Fruit fly (Drosophila melanogaster): ENCODE results near the gene Amacr.

Amacr gene

DNA sequence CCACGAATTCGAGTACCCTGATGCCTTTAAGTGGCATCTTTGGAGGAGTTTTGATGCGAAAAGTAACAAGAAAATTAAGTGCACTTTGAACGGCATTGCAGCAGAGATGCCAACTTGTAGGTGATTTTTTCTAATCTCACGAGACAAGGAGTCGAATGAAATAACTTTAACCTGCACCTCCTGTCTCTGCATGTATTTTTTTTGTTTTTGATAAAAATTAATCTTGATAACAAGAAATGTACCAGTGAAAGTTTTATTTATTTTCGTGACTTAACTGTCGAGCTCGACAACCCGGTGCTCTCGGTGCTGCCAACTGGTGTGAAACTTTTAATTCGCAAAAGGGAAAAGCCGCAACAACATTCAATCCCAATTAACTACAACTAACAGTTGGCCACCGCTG lies at the start of gene Amacr, which contains the start of gene Ns4:
Amacr (minus strand) TSS at position 182 of the 400 bp plus-strand sequence.
Ns4 (plus strand) TSS at position 317 of the 400 bp plus-strand sequence.
- TF ChIP-seq pad (GFP tag; optimal IDR thresholded peaks at IDR 0.05) = peak; percentile 26
- peak; percentile 23 for TF ChIP-seq cic (GFP tag; optimal IDR thresholded peaks at IDR 0.05)
- peak; percentile 95 for TF ChIP-seq CG14711 (tag; optimal IDR thresholded peaks at IDR 0.05)
- TF ChIP-seq bab1 (GFP tag; optimal IDR thresholded peaks at IDR 0.05) = peak; percentile 78
- peak; percentile 47 for TF ChIP-seq tj (GFP tag; optimal IDR thresholded peaks at IDR 0.05)
- TF ChIP-seq toe (GFP tag; optimal IDR thresholded peaks at IDR 0.05) = peak; percentile 90
- peak; percentile 84 for TF ChIP-seq Hr96 (GFP tag; optimal IDR thresholded peaks at IDR 0.05)
- peak; percentile 64 for TF ChIP-seq CG5204 (GFP tag; optimal IDR thresholded peaks at IDR 0.05)
- no peak for TF ChIP-seq kay (GFP tag; ENCODE audit: borderline replicate concordance)
- TF ChIP-seq Clk (GFP tag; optimal IDR thresholded peaks at IDR 0.05) = no peak
- TF ChIP-seq CG33017 (tag; optimal IDR thresholded peaks at IDR 0.05) = peak; percentile 49
- TF ChIP-seq CG1620 (GFP tag; optimal IDR thresholded peaks at IDR 0.05) = peak; percentile 61
- peak; percentile 74 for TF ChIP-seq CG11617 (GFP tag; optimal IDR thresholded peaks at IDR 0.05)
- peak; percentile 48 for TF ChIP-seq CG7045 (GFP tag; optimal IDR thresholded peaks at IDR 0.05)
- TF ChIP-seq CG12768 (GFP tag; optimal IDR thresholded peaks at IDR 0.05) = peak; percentile 82
- TF ChIP-seq Crg-1 (GFP tag; optimal IDR thresholded peaks at IDR 0.05) = peak; percentile 48
- peak; percentile 48 for TF ChIP-seq Mnt (GFP tag; optimal IDR thresholded peaks at IDR 0.05)
- TF ChIP-seq cnc (optimal IDR thresholded peaks at IDR 0.05) = no peak
- TF ChIP-seq ovo (GFP tag; optimal IDR thresholded peaks at IDR 0.05) = no peak
- TF ChIP-seq CG7101 (tag; optimal IDR thresholded peaks at IDR 0.05) = peak; percentile 66

DNA sequence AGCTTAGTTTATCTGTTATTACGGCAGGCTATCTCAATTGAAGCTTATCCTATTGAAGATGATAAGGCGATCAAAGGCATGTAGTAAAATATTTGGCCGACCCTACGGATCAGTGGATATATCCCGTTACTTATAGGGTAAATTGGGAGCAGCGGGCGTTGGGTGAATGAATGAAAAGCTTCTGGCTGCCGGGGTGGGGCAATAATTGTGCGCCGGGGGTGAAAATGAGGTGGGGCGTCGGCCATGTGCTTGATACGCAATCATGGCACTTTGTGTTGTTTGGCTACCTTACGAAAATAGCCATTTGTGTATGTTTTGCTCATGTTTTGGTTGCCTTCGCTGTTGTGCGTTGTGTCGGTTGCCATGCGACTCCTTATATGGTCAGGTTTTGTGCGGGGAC lies 49.7 kb upstream of the Amacr start:
- TF ChIP-seq kay (GFP tag; ENCODE audit: borderline replicate concordance) = no peak
- no peak for TF ChIP-seq pad (GFP tag; optimal IDR thresholded peaks at IDR 0.05)
- TF ChIP-seq ovo (GFP tag; optimal IDR thresholded peaks at IDR 0.05) = no peak
- TF ChIP-seq Clk (GFP tag; optimal IDR thresholded peaks at IDR 0.05) = no peak
- no peak for TF ChIP-seq CG7101 (tag; optimal IDR thresholded peaks at IDR 0.05)
- TF ChIP-seq tj (GFP tag; optimal IDR thresholded peaks at IDR 0.05) = no peak

DNA sequence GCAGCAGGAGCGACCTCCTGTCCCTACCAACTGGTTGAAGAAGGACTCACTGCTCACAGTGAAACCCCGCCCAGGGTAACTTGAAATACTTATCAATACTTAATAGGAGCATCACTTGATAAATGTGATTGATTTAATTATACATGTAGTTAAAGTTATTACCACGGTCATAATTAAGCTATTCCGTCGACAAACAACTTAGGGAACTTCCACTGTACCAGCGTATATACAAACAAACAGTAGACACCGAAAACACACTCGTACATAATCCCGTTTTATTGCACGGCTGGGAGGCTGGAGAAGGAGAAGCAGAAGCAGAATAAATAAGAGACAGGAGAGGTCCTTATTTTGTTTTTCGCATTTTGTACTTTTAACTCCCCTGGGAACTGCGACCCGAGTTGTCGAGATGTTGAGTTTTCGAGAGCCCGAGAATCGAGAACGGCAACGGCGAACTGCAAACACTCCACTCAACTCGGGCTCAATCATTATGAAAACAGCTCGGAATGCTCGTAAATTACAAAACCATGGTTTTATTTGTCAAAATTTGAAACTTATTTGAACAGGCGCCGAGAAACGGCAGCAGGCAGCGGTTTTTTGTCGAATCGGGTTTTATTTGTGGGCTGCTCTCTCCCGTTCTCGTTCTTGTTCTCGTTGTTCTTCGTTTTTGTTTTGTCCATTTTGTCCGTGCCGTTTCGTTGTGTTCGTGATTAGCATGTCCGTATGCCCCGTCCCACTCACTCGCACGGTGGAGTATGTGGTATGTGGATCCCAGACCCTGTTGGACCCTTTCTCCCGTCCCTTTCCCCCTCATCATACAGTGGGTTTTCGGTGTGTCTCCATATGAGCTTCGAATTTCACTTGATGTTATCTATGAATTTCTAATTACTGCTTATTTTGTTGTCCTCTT lies 48.1 kb upstream of the Amacr start:
- TF ChIP-seq CG14711 (tag; optimal IDR thresholded peaks at IDR 0.05) = peak; percentile 7
- no peak for TF ChIP-seq Mnt (GFP tag; optimal IDR thresholded peaks at IDR 0.05)
- TF ChIP-seq CG12768 (GFP tag; optimal IDR thresholded peaks at IDR 0.05) = no peak
- no peak for TF ChIP-seq toe (GFP tag; optimal IDR thresholded peaks at IDR 0.05)
- TF ChIP-seq CG1620 (GFP tag; optimal IDR thresholded peaks at IDR 0.05) = no peak
- no peak for TF ChIP-seq kay (GFP tag; ENCODE audit: borderline replicate concordance)
- peak; percentile 46 for TF ChIP-seq tj (GFP tag; optimal IDR thresholded peaks at IDR 0.05)
- TF ChIP-seq CG33017 (tag; optimal IDR thresholded peaks at IDR 0.05) = peak; percentile 3
- TF ChIP-seq ovo (GFP tag; optimal IDR thresholded peaks at IDR 0.05) = peak; percentile 4
- TF ChIP-seq CG7045 (GFP tag; optimal IDR thresholded peaks at IDR 0.05) = no peak
- no peak for TF ChIP-seq Crg-1 (GFP tag; optimal IDR thresholded peaks at IDR 0.05)
- peak; percentile 97 for TF ChIP-seq pad (GFP tag; optimal IDR thresholded peaks at IDR 0.05)

- TF ChIP-seq pad (GFP tag; optimal IDR thresholded peaks at IDR 0.05) = peak; percentile 73
- no peak for TF ChIP-seq CG7045 (GFP tag; optimal IDR thresholded peaks at IDR 0.05)
Observed at dm6 chr2L:20798351-20798777, 46.2 kb upstream of the Amacr start.

- TF ChIP-seq bab1 (GFP tag; optimal IDR thresholded peaks at IDR 0.05) (peak; percentile 62), CG33017 (tag; optimal IDR thresholded peaks at IDR 0.05) (peak; percentile 4), CG14711 (tag; optimal IDR thresholded peaks at IDR 0.05) (peak; percentile 31), CG5204 (GFP tag; optimal IDR thresholded peaks at IDR 0.05) (no peak), cic (GFP tag; optimal IDR thresholded peaks at IDR 0.05) (no peak), Crg-1 (GFP tag; optimal IDR thresholded peaks at IDR 0.05) (no peak), ovo (GFP tag; optimal IDR thresholded peaks at IDR 0.05) (peak; percentile 2), tj (GFP tag; optimal IDR thresholded peaks at IDR 0.05) (peak; percentile 12), Hr96 (GFP tag; optimal IDR thresholded peaks at IDR 0.05) (peak; percentile 33), CG7045 (GFP tag; optimal IDR thresholded peaks at IDR 0.05) (no peak), Mnt (GFP tag; optimal IDR thresholded peaks at IDR 0.05) (peak; percentile 47), CG11617 (GFP tag; optimal IDR thresholded peaks at IDR 0.05) (no peak), cnc (optimal IDR thresholded peaks at IDR 0.05) (no peak), CG7101 (tag; optimal IDR thresholded peaks at IDR 0.05) (peak; percentile 47)
Observed at dm6 chr2L:20797515-20797847, 45.3 kb upstream of the Amacr start, which contains the start of gene CG9328. Gene CG9328 (plus strand): TSS chr2L:20797715.

DNA sequence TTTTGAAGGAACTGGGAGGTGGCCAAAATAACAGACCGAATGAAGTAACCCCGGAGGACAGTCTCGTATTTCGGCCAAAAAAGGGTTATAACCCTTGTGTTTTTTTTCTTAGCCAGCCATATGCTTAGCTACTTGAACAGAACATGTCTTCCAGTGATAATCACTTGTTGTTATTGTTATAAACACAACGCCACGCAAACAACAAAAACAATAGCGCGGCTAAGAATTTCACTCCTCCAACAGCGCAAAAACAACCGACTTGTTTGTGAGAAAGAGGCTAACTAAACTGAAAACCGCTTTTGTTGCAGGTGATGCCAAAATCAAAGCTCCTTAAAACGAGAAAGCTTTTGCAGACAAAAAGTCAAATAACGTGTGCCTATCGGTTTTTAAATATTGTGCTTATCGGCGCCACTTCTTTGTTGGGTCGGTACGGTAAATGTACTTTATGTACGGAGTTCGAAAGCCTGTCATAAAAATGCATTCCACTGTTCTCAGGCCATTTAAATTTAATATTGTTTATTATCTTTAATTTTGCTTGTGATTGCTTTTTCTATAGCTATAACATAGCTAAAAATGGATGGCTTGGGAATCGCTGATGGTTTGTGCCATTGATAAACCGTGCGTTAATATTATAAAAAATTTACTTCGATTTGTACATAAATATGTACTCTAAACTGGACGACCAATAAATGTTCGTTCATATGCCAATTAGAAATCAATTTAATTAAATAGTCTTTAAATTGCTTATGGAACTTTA lies 44.8 kb upstream of the Amacr start, which contains the start of gene vari:
vari (minus strand) TSS at position 285 of the 757 bp plus-strand sequence.
- TF ChIP-seq toe (GFP tag; optimal IDR thresholded peaks at IDR 0.05) (peak; percentile 3), bab1 (GFP tag; optimal IDR thresholded peaks at IDR 0.05) (no peak), CG33017 (tag; optimal IDR thresholded peaks at IDR 0.05) (no peak), CG14711 (tag; optimal IDR thresholded peaks at IDR 0.05) (no peak), CG7045 (GFP tag; optimal IDR thresholded peaks at IDR 0.05) (no peak), tj (GFP tag; optimal IDR thresholded peaks at IDR 0.05) (peak; percentile 21), pad (GFP tag; optimal IDR thresholded peaks at IDR 0.05) (no peak), Crg-1 (GFP tag; optimal IDR thresholded peaks at IDR 0.05) (no peak)
